Fruit fly (Drosophila melanogaster): ENCODE measurements around the gene CG42729.

Gene CG42729

DNA sequence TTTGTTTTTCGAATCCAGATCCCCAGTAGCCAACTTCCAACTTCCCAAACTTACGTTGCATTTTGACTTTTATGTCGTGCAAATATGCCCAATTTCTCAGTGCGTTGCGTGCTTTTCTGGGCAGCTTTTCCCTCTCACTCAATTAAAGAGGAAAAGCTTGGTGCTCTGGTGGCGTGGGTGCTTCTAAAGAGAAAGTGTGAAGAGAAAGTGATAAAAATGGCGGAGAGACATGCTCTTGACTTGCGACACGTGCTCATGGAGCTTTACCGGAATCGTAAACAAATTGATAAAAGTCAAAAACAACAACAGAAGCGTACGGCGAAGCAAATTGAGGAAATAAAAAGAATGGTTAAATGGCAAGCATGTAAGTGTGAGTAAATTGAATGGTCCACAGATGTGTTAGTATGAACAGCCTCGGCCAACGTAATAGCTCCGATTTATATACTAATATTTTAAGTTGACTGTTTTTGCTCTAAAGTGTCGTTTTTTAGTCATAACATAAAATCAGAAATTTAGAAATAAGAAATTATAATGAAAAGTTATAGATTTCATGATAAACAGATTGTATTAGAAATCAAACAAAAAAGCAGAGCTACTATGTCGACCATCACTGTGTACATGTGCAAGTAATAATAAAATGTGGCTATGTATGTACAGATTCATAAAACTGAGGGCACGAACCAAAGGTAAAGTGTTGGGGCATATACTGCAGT lies 33.3 kb downstream of the CG42729 start (continued):
- TF ChIP-seq CG17612 (GFP tag; IDR thresholded peaks at IDR 0.05) (no peak), fd96Cb (tag; optimal IDR thresholded peaks at IDR 0.05) (peak; percentile 56), H2.0 (GFP tag; IDR thresholded peaks at IDR 0.05) (no peak), cato (GFP tag; optimal IDR thresholded peaks at IDR 0.05; ENCODE audit: borderline replicate concordance) (no peak), CG9727 (GFP tag; optimal IDR thresholded peaks at IDR 0.05) (no peak), Hmx (GFP tag; optimal IDR thresholded peaks at IDR 0.05) (no peak), dati (GFP tag; IDR thresholded peaks at IDR 0.05) (no peak), CG18011 (GFP tag; optimal IDR thresholded peaks at IDR 0.05) (no peak), Antp (GFP tag; optimal IDR thresholded peaks at IDR 0.05) (no peak), CG14667 (GFP tag; IDR thresholded peaks at IDR 0.05) (no peak), CG2875 (GFP tag; optimal IDR thresholded peaks at IDR 0.05) (no peak), cg (GFP tag; optimal IDR thresholded peaks at IDR 0.05) (peak; percentile 41), CG7987 (GFP tag; optimal IDR thresholded peaks at IDR 0.05) (no peak), psq (GFP tag; optimal IDR thresholded peaks at IDR 0.05) (no peak), CG17186 (GFP tag; optimal IDR thresholded peaks at IDR 0.05) (no peak), CG15601 (tag; optimal IDR thresholded peaks at IDR 0.05) (peak; percentile 15), Hr51 (GFP tag; optimal IDR thresholded peaks at IDR 0.05) (peak in 1 of 2 experiments; percentile 27), bsh (GFP tag; optimal IDR thresholded peaks at IDR 0.05) (peak in 1 of 2 experiments; percentile 1), TFAM (GFP tag; optimal IDR thresholded peaks at IDR 0.05) (no peak), dpn (GFP tag; optimal IDR thresholded peaks at IDR 0.05) (no peak), CG5245 (GFP tag; optimal IDR thresholded peaks at IDR 0.05) (peak; percentile 26), lab (GFP tag; optimal IDR thresholded peaks at IDR 0.05) (peak; percentile 35), CG3163 (GFP tag; optimal IDR thresholded peaks at IDR 0.05) (peak; percentile 96), hkb (optimal IDR thresholded peaks at IDR 0.05) (no peak), hkb (GFP tag; IDR thresholded peaks at IDR 0.05) (peak; percentile 44), CG15696 (tag; optimal IDR thresholded peaks at IDR 0.05) (no peak), CG10267 (tag; optimal IDR thresholded peaks at IDR 0.05) (peak; percentile 28), CG17328 (GFP tag; IDR thresholded peaks at IDR 0.05) (peak; percentile 55), CG1024 (GFP tag; IDR thresholded peaks at IDR 0.05) (no peak), CG7786 (GFP tag; optimal IDR thresholded peaks at IDR 0.05) (no peak), CG7839 (tag; optimal IDR thresholded peaks at IDR 0.05) (peak; percentile 46), Chrac-16 (GFP tag; optimal IDR thresholded peaks at IDR 0.05) (no peak), Dll (GFP tag; IDR thresholded peaks at IDR 0.05; ENCODE audit: partially characterized antibody) (no peak), dmrt99B (tag; optimal IDR thresholded peaks at IDR 0.05) (peak; percentile 73), sr (GFP tag; IDR thresholded peaks at IDR 0.05) (peak; percentile 53; the same call in 2 of the 3 replicates), CG8359 (GFP tag; optimal IDR thresholded peaks at IDR 0.05; ENCODE audit: borderline replicate concordance) (peak; percentile 13), Oli (tag; optimal IDR thresholded peaks at IDR 0.05) (peak; percentile 35), sens (GFP tag) (no peak), CG10366 (GFP tag; IDR thresholded peaks at IDR 0.05) (no peak; the same call in 1 of the 2 replicates), CG32767 (GFP tag; IDR thresholded peaks at IDR 0.05) (no peak), chif (GFP tag; optimal IDR thresholded peaks at IDR 0.05) (no peak), CkIIα-i1 (GFP tag; IDR thresholded peaks at IDR 0.05) (no peak), Deaf1 (tag; optimal IDR thresholded peaks at IDR 0.05) (no peak), grau (tag; optimal IDR thresholded peaks at IDR 0.05) (peak; percentile 30), MESR4 (GFP tag; optimal IDR thresholded peaks at IDR 0.05) (no peak), so (GFP tag; IDR thresholded peaks at IDR 0.05) (no peak), gcm (GFP tag; optimal IDR thresholded peaks at IDR 0.05) (no peak), Pdp1 (GFP tag; optimal IDR thresholded peaks at IDR 0.05) (peak in 1 of 2 experiments; percentile 0), Awh (GFP tag; IDR thresholded peaks at IDR 0.05) (0 out of 2 replicates have a peak, but pooled peaks have one; percentile 53)

Measured in whole organism, embryonic.